Worm (Caenorhabditis elegans) whole organism, midembryonic: ENCODE results near the gene gly-8.

Source experiments
- T22C8.4 ChIP-seq: fragments of 200-800 bp; sonication (Bioruptor generic); IDR thresholded peaks from 2 replicates; pipeline ENCODE4 v1.3.6; 2022; ENCODE audit warnings: missing genetic modification characterization, missing compliant biosample characterization
- cog-1 ChIP-seq: sonication (generic microtip); optimal IDR thresholded peaks from 2 replicates; lab custom pipeline; 2016; ENCODE audit warnings: missing genetic modification characterization, missing compliant biosample characterization
- flt-1 ChIP-seq: fragments of 200-800 bp; sonication (Bioruptor generic); IDR thresholded peaks from 2 replicates; pipeline ENCODE4 v1.3.6; 2022; ENCODE audit warnings: missing genetic modification characterization, missing compliant biosample characterization
- klf-2 ChIP-seq: fragments of 200-800 bp; sonication (Bioruptor generic); conservative IDR thresholded peaks from 2 replicates; pipeline ENCODE4 v1.3.6; 2022; ENCODE audit warnings: missing genetic modification reagents, missing genetic modification characterization, missing compliant biosample characterization
- med-1 ChIP-seq: sonication (generic microtip); optimal IDR thresholded peaks from 2 replicates; lab custom pipeline; 2017; ENCODE audit warnings: missing genetic modification characterization, mild to moderate bottlenecking, missing compliant biosample characterization, antibody characterized with exemption, missing genetic modification reagents; ENCODE audit not compliant: insufficient read depth
- ref-1 ChIP-seq: fragments of 200-800 bp; sonication (Bioruptor generic); conservative IDR thresholded peaks from 2 replicates; pipeline ENCODE4 v1.3.6; 2022; ENCODE audit warnings: missing genetic modification reagents, missing genetic modification characterization, missing compliant biosample characterization
- tab-1 ChIP-seq: fragments of 200-800 bp; sonication (Bioruptor generic); IDR thresholded peaks from 2 replicates; pipeline ENCODE4 v1.3.6; 2022; ENCODE audit warnings: missing genetic modification characterization, missing compliant biosample characterization
- ztf-23 ChIP-seq: fragments of 200-800 bp; sonication (Bioruptor generic); IDR thresholded peaks from 2 replicates; pipeline ENCODE4 v1.3.6; 2022; ENCODE audit warnings: missing genetic modification reagents, missing genetic modification characterization, missing compliant biosample characterization
- ztf-29 ChIP-seq: fragments of 200-800 bp; sonication (Bioruptor generic); IDR thresholded peaks from 2 replicates; pipeline ENCODE4 v1.3.6; 2022; ENCODE audit warnings: missing genetic modification reagents, missing genetic modification characterization, missing compliant biosample characterization

DNA sequence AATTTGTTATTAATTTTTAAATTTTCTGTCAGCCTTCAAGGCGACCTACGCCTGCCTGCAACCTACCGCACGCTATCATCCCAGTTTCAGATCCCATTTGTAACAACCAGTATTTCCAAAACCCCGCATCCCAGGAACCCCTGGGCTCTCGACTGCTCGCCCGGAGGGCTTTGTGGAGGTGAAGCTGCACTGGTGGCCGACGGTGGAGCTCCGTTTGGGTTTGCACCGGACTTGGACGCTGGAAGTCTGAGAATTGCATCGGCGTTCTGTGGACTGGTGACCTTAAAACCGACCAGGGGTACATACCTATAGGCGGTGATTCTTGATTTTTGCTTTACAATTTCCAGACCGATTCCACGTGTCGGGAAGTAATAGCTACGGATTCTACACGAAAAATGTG, 26.4 kb downstream of the gly-8 start:
- TF ChIP-seq ztf-29 (GFP tag; lab: Robert Waterston, UW) (no peak), flt-1 (GFP tag; lab: Robert Waterston, UW) (no peak), ztf-23 (GFP tag; lab: Robert Waterston, UW) (no peak), med-1 (no peak), klf-2 (GFP tag; lab: Robert Waterston, UW) (no peak), T22C8.4 (no peak), ref-1 (GFP tag; lab: Robert Waterston, UW) (no peak), tab-1 (GFP tag; lab: Robert Waterston, UW) (no peak), cog-1 (tag; lab: Kevin White, UChicago) (no peak)
